Comparison of ENCODE assay signal across 2 fruit fly cellular contexts in the genomic region with DNA sequence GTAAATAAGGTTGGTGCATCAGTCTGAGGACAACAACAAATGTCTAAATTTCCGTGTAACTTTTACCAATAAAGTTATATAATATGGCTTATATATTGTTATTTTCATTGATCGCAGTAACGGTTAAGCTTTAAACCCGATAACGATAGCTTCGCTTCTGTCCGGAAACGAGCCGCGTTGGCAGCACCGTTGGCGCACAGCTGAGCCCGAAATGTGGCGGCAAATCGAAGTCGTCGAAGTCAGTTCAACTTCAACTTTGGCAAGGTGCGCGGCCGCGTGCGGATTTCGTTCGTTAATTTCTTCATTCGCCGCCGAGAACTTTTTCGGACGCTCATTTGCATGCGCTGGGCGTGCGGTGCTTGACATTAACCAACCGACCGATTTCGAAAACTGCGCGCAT.
A peak's percentile ranks its signal among the peaks of the same experiment; 100 is the strongest.
TF ChIP-seq lines count a peak whose summit lies in the region.

Gene Myo61F, plus strand, starts transcription at position 240 of the 400 bp plus-strand sequence.

TF ChIP-seq in whole organism, embryonic, 481 proteins besides CTCF, POLR2A, EP300 and RAD21 (continued from another document and continues in another):
- TF ChIP-seq sens-2 (GFP tag; IDR thresholded peaks at IDR 0.05; lab: Robert Waterston, UW), result no peak
- no peak for TF ChIP-seq CG5953 (GFP tag; IDR thresholded peaks at IDR 0.05; lab: Robert Waterston, UW)
- no peak for TF ChIP-seq CG2202 (tag; optimal IDR thresholded peaks at IDR 0.05; lab: Kevin White, UChicago)
- TF ChIP-seq CG3995 (GFP tag; optimal IDR thresholded peaks at IDR 0.05; lab: Kevin White, UChicago), result peak; percentile 87
- no peak for TF ChIP-seq repo (GFP tag; optimal IDR thresholded peaks at IDR 0.05; lab: Kevin White, UChicago)
- peak; percentile 32 for TF ChIP-seq B-H2 (GFP tag; optimal IDR thresholded peaks at IDR 0.05; lab: Kevin White, UChicago)
- peak; percentile 39; the same call in 1 of the 2 replicates for TF ChIP-seq tna (GFP tag; IDR thresholded peaks at IDR 0.05; lab: Robert Waterston, UW; ENCODE audit: partially characterized antibody)
- TF ChIP-seq CG16815 (GFP tag; optimal IDR thresholded peaks at IDR 0.05; lab: Kevin White, UChicago), result no peak
- no peak for TF ChIP-seq cwo (GFP tag; optimal IDR thresholded peaks at IDR 0.05; lab: Kevin White, UChicago)
- peak; percentile 74 for TF ChIP-seq vvl (GFP tag; IDR thresholded peaks at IDR 0.05; lab: Robert Waterston, UW)
- no peak for TF ChIP-seq Chrac-16 (GFP tag; optimal IDR thresholded peaks at IDR 0.05; lab: Kevin White, UChicago)
- TF ChIP-seq CG15514 (GFP tag; optimal IDR thresholded peaks at IDR 0.05; lab: Kevin White, UChicago), result peak; percentile 63
- TF ChIP-seq CG9215 (GFP tag; IDR thresholded peaks at IDR 0.05; lab: Robert Waterston, UW), result no peak
- peak; percentile 88 for TF ChIP-seq Adf1 (GFP tag; IDR thresholded peaks at IDR 0.05; lab: Robert Waterston, UW)
- no peak for TF ChIP-seq MTF-1 (GFP tag; optimal IDR thresholded peaks at IDR 0.05; lab: Kevin White, UChicago; ENCODE audit: borderline replicate concordance)
- TF ChIP-seq CG12391 (tag; optimal IDR thresholded peaks at IDR 0.05; lab: Kevin White, UChicago), result no peak
- TF ChIP-seq H15 (GFP tag; IDR thresholded peaks at IDR 0.05; lab: Robert Waterston, UW), result no peak
- peak; percentile 98 for TF ChIP-seq trem (tag; optimal IDR thresholded peaks at IDR 0.05; lab: Kevin White, UChicago)
- TF ChIP-seq CG33557 (GFP tag; optimal IDR thresholded peaks at IDR 0.05; lab: Kevin White, UChicago), result no peak
- peak; percentile 46 for TF ChIP-seq onecut (GFP tag; IDR thresholded peaks at IDR 0.05; lab: Robert Waterston, UW)
- TF ChIP-seq Sry-δ (GFP tag; optimal IDR thresholded peaks at IDR 0.05; lab: Kevin White, UChicago), result peak; percentile 12
- no peak for TF ChIP-seq phol (tag; optimal IDR thresholded peaks at IDR 0.05; lab: Kevin White, UChicago)
- TF ChIP-seq Hsf (GFP tag; optimal IDR thresholded peaks at IDR 0.05; lab: Kevin White, UChicago), result no peak
- TF ChIP-seq CG10267 (tag; optimal IDR thresholded peaks at IDR 0.05; lab: Kevin White, UChicago), result no peak
- peak; percentile 21 for TF ChIP-seq BEAF-32 (GFP tag; optimal IDR thresholded peaks at IDR 0.05; lab: Kevin White, UChicago)
- TF ChIP-seq HmgZ (tag; optimal IDR thresholded peaks at IDR 0.05; lab: Kevin White, UChicago), result peak; percentile 27
- TF ChIP-seq CG9932 (GFP tag; IDR thresholded peaks at IDR 0.05; lab: Robert Waterston, UW), result no peak
- 0 out of 3 replicates have a peak, but pooled peaks have one; percentile 23 for TF ChIP-seq dysf (GFP tag; IDR thresholded peaks at IDR 0.05; lab: Robert Waterston, UW)
- TF ChIP-seq NfI (GFP tag; optimal IDR thresholded peaks at IDR 0.05; lab: Kevin White, UChicago), result no peak
- no peak for TF ChIP-seq rib (GFP tag; IDR thresholded peaks at IDR 0.05; lab: Robert Waterston, UW)
- no peak for TF ChIP-seq peb (GFP tag; IDR thresholded peaks at IDR 0.05; lab: Robert Waterston, UW)
- no peak for TF ChIP-seq pho (GFP tag; optimal IDR thresholded peaks at IDR 0.05; lab: Kevin White, UChicago)
- no peak for TF ChIP-seq CG1792 (GFP tag; optimal IDR thresholded peaks at IDR 0.05; lab: Kevin White, UChicago)
- TF ChIP-seq zen2 (GFP tag; IDR thresholded peaks at IDR 0.05; lab: Robert Waterston, UW; ENCODE audit: partially characterized antibody), result 0 out of 3 replicates have a peak, but pooled peaks have one; percentile 7
- TF ChIP-seq amos (GFP tag; IDR thresholded peaks at IDR 0.05; lab: Robert Waterston, UW; ENCODE audit: partially characterized antibody), result peak; percentile 30; the same call in 1 of the 2 replicates
- no peak for TF ChIP-seq Gug (GFP tag; IDR thresholded peaks at IDR 0.05; lab: Robert Waterston, UW)
- no peak for TF ChIP-seq Ada2b (GFP tag; IDR thresholded peaks at IDR 0.05; lab: Robert Waterston, UW)
- TF ChIP-seq CrebB (tag; optimal IDR thresholded peaks at IDR 0.05; lab: Kevin White, UChicago), result no peak
- no peak for TF ChIP-seq CG4730 (GFP tag; IDR thresholded peaks at IDR 0.05; lab: Robert Waterston, UW)
- no peak for TF ChIP-seq Stat92E (GFP tag; optimal IDR thresholded peaks at IDR 0.05; lab: Kevin White, UChicago)
- TF ChIP-seq CG43689 (GFP tag; IDR thresholded peaks at IDR 0.05; lab: Robert Waterston, UW), result no peak
- no peak for TF ChIP-seq CkIIα-i1 (GFP tag; IDR thresholded peaks at IDR 0.05; lab: Robert Waterston, UW)
- no peak for TF ChIP-seq CG7271 (tag; optimal IDR thresholded peaks at IDR 0.05; lab: Kevin White, UChicago)
- peak; percentile 74 for TF ChIP-seq pzg (GFP tag; optimal IDR thresholded peaks at IDR 0.05; lab: Kevin White, UChicago)
- no peak for TF ChIP-seq CoRest (tag; optimal IDR thresholded peaks at IDR 0.05; lab: Kevin White, UChicago)
- TF ChIP-seq Opbp (GFP tag; IDR thresholded peaks at IDR 0.05; lab: Robert Waterston, UW; ENCODE audit: partially characterized antibody), result 0 out of 3 replicates have a peak, but pooled peaks have one; percentile 34
- TF ChIP-seq Xbp1 (GFP tag; optimal IDR thresholded peaks at IDR 0.05; lab: Kevin White, UChicago), result no peak
- no peak for TF ChIP-seq CG10543 (GFP tag; optimal IDR thresholded peaks at IDR 0.05; lab: Kevin White, UChicago)
- no peak for TF ChIP-seq fu2 (GFP tag; optimal IDR thresholded peaks at IDR 0.05; lab: Kevin White, UChicago)
- no peak for TF ChIP-seq Taf1 (GFP tag; IDR thresholded peaks at IDR 0.05; lab: Robert Waterston, UW)
- TF ChIP-seq CG4282 (GFP tag; optimal IDR thresholded peaks at IDR 0.05; lab: Kevin White, UChicago), result no peak
- no peak for TF ChIP-seq Ptx1 (GFP tag; IDR thresholded peaks at IDR 0.05; lab: Robert Waterston, UW)
- no peak for TF ChIP-seq al (GFP tag; IDR thresholded peaks at IDR 0.05; lab: Robert Waterston, UW)
- peak; percentile 45 for TF ChIP-seq CG7928 (GFP tag; optimal IDR thresholded peaks at IDR 0.05; lab: Kevin White, UChicago)
- TF ChIP-seq Doc2 (GFP tag; IDR thresholded peaks at IDR 0.05; lab: Robert Waterston, UW), result no peak
- TF ChIP-seq Jarid2 (GFP tag; optimal IDR thresholded peaks at IDR 0.05; lab: Kevin White, UChicago), result peak; percentile 50
- no peak for TF ChIP-seq Dek (tag; optimal IDR thresholded peaks at IDR 0.05; lab: Kevin White, UChicago)
- TF ChIP-seq E2f2 (GFP tag; IDR thresholded peaks at IDR 0.05; lab: Robert Waterston, UW), result peak; percentile 89
- TF ChIP-seq CG31388 (GFP tag; optimal IDR thresholded peaks at IDR 0.05; lab: Kevin White, UChicago), result no peak
- TF ChIP-seq CG34224 (GFP tag; IDR thresholded peaks at IDR 0.05; lab: Robert Waterston, UW; ENCODE audit: partially characterized antibody), result peak; percentile 61; the same call in 1 of the 3 replicates
- peak; percentile 34 for TF ChIP-seq nom (GFP tag; optimal IDR thresholded peaks at IDR 0.05; lab: Kevin White, UChicago)
- peak; percentile 66 for TF ChIP-seq CG6791 (GFP tag; IDR thresholded peaks at IDR 0.05; lab: Robert Waterston, UW; ENCODE audit: partially characterized antibody)
- peak; percentile 58 for TF ChIP-seq Bgb (GFP tag; IDR thresholded peaks at IDR 0.05; lab: Robert Waterston, UW; ENCODE audit: partially characterized antibody)

TF ChIP-seq in whole organism, prepupa, 60 proteins besides CTCF, POLR2A, EP300 and RAD21 (continued from another document):
- no peak for TF ChIP-seq CG4318 (GFP tag; optimal IDR thresholded peaks at IDR 0.05; lab: Kevin White, UChicago)
- no peak for TF ChIP-seq Sox102F (GFP tag; optimal IDR thresholded peaks at IDR 0.05; lab: Kevin White, UChicago)
- no peak for TF ChIP-seq Hr39 (GFP tag; optimal IDR thresholded peaks at IDR 0.05; lab: Kevin White, UChicago)
- TF ChIP-seq Smox (GFP tag; optimal IDR thresholded peaks at IDR 0.05; lab: Kevin White, UChicago), result no peak
- TF ChIP-seq eg (GFP tag; IDR thresholded peaks at IDR 0.05; lab: Robert Waterston, UW), result 0 out of 3 replicates have a peak, but pooled peaks have one; percentile 15
- peak; percentile 37 for TF ChIP-seq dsx (GFP tag; optimal IDR thresholded peaks at IDR 0.05; lab: Kevin White, UChicago; ENCODE audit: poor library complexity, severe bottlenecking)
- no peak for TF ChIP-seq Gug (GFP tag; IDR thresholded peaks at IDR 0.05; lab: Robert Waterston, UW)
